Fruit fly (Drosophila melanogaster) whole organism, prepupa: ENCODE data around the gene Lcp65Ag1.

Source experiments
- CG10631 ChIP-seq: fragments of 200-800 bp; sonication (Bioruptor generic); optimal IDR thresholded peaks from 2 replicates; lab custom pipeline; 2016; ENCODE audit warnings: missing biosample characterization, missing genetic modification characterization
- CG11294 ChIP-seq: fragments of 200-800 bp; sonication (Bioruptor generic); IDR thresholded peaks from 2 replicates; pipeline ENCODE4 v1.3.6; 2022; ENCODE audit warnings: missing biosample characterization, missing genetic modification characterization
- CG11902 ChIP-seq: fragments of 200-800 bp; sonication (Bioruptor generic); optimal IDR thresholded peaks from 3 replicates; lab custom pipeline; 2016; ENCODE audit warnings: missing biosample characterization, missing genetic modification characterization
- CG3032 ChIP-seq: fragments of 200-800 bp; optimal IDR thresholded peaks from 2 replicates; lab custom pipeline; 2019; ENCODE audit warnings: missing biosample characterization, mild to moderate bottlenecking, missing genetic modification characterization, moderate library complexity
- CG31627 ChIP-seq: fragments of 200-800 bp; sonication (Bioruptor generic); optimal IDR thresholded peaks from 3 replicates; lab custom pipeline; 2016; ENCODE audit warnings: missing biosample characterization, missing genetic modification characterization
- CG34406 ChIP-seq: fragments of 200-800 bp; sonication (Bioruptor generic); optimal IDR thresholded peaks from 3 replicates; lab custom pipeline; 2016; ENCODE audit warnings: missing biosample characterization, missing genetic modification characterization
- CG6163 ChIP-seq: fragments of 200-800 bp; sonication (Bioruptor generic); IDR thresholded peaks from 3 replicates; pipeline ENCODE4 v1.3.6; 2022; ENCODE audit warnings: missing biosample characterization, missing genetic modification characterization
- CG6792 ChIP-seq: fragments of 200-800 bp; sonication (Bioruptor generic); optimal IDR thresholded peaks from 3 replicates; lab custom pipeline; 2016; ENCODE audit warnings: missing biosample characterization, missing genetic modification characterization
- CG6808 ChIP-seq: fragments of 200-800 bp; sonication (Bioruptor generic); optimal IDR thresholded peaks from 3 replicates; lab custom pipeline; 2017; ENCODE audit warnings: missing biosample characterization, missing genetic modification characterization, mild to moderate bottlenecking, moderate library complexity, missing genetic modification reagents
- CG6854 ChIP-seq: fragments of 200-800 bp; sonication (Bioruptor generic); optimal IDR thresholded peaks from 2 replicates; lab custom pipeline; 2017; ENCODE audit warnings: missing biosample characterization, mild to moderate bottlenecking, missing genetic modification characterization
- CG7368 ChIP-seq: fragments of 200-800 bp; sonication (Bioruptor generic); optimal IDR thresholded peaks from 3 replicates; lab custom pipeline; 2016; ENCODE audit warnings: missing biosample characterization, missing genetic modification characterization
- CG8119 ChIP-seq: fragments of 200-800 bp; sonication (Bioruptor generic); IDR thresholded peaks from 3 replicates; pipeline ENCODE4 v1.3.6; 2022; ENCODE audit warnings: missing biosample characterization, missing genetic modification characterization
- Eip75B ChIP-seq: fragments of 200-800 bp; sonication (Bioruptor generic); optimal IDR thresholded peaks from 3 replicates; lab custom pipeline; 2016; ENCODE audit warnings: missing biosample characterization, missing genetic modification characterization
- Eip78C ChIP-seq: fragments of 200-800 bp; sonication (Bioruptor generic); peaks from one replicate; lab custom pipeline; 2016; ENCODE audit warnings: missing biosample characterization, missing genetic modification characterization
- Eip93F ChIP-seq: fragments of 200-800 bp; sonication (Bioruptor generic); optimal IDR thresholded peaks from 2 replicates; lab custom pipeline; 2016; ENCODE audit warnings: missing biosample characterization, mild to moderate bottlenecking, missing genetic modification characterization
- Ets96B ChIP-seq: fragments of 200-800 bp; optimal IDR thresholded peaks from 2 replicates; lab custom pipeline; 2019; ENCODE audit warnings: missing biosample characterization, mild to moderate bottlenecking, missing genetic modification characterization, moderate library complexity
- Gug ChIP-seq: fragments of 200-800 bp; sonication (Bioruptor generic); IDR thresholded peaks from 2 replicates; pipeline ENCODE4 v1.3.6; 2022; ENCODE audit warnings: missing biosample characterization, missing genetic modification characterization
- Hr38 ChIP-seq: sonication (Bioruptor generic); optimal IDR thresholded peaks from 2 replicates; lab custom pipeline; 2016; ENCODE audit warnings: missing biosample characterization, missing genetic modification characterization
- Met ChIP-seq: fragments of 200-800 bp; sonication (Bioruptor generic); optimal IDR thresholded peaks from 3 replicates; lab custom pipeline; 2016; ENCODE audit warnings: missing biosample characterization, missing genetic modification characterization
- Sox14 ChIP-seq: fragments of 200-800 bp; sonication (Bioruptor generic); optimal IDR thresholded peaks from 3 replicates; lab custom pipeline; 2016; ENCODE audit warnings: missing biosample characterization, missing genetic modification characterization
- achi ChIP-seq: fragments of 200-800 bp; sonication (Bioruptor generic); optimal IDR thresholded peaks from 3 replicates; lab custom pipeline; 2016; ENCODE audit warnings: missing biosample characterization, missing genetic modification characterization
- acj6 ChIP-seq: fragments of 200-800 bp; sonication (Bioruptor generic); optimal IDR thresholded peaks from 3 replicates; lab custom pipeline; 2016; ENCODE audit warnings: missing biosample characterization, missing genetic modification characterization
- dac ChIP-seq: fragments of 200-800 bp; sonication (Bioruptor generic); optimal IDR thresholded peaks from 2 replicates; lab custom pipeline; 2017; ENCODE audit warnings: missing biosample characterization, mild to moderate bottlenecking, missing genetic modification characterization
- dsx ChIP-seq: fragments of 200-800 bp; optimal IDR thresholded peaks from 3 replicates; lab custom pipeline; 2019; ENCODE audit warnings: missing biosample characterization, mild to moderate bottlenecking, missing genetic modification characterization, moderate library complexity; ENCODE audit not compliant: poor library complexity, severe bottlenecking
- esn ChIP-seq: fragments of 200-800 bp; sonication (Bioruptor generic); optimal IDR thresholded peaks from 2 replicates; lab custom pipeline; 2016; ENCODE audit warnings: missing biosample characterization, mild to moderate bottlenecking, missing genetic modification characterization, moderate library complexity
- fkh ChIP-seq: fragments of 200-800 bp; sonication (Bioruptor generic); optimal IDR thresholded peaks from 3 replicates; lab custom pipeline; 2017; ENCODE audit warnings: missing biosample characterization, mild to moderate bottlenecking, missing genetic modification characterization, moderate library complexity
- pdm3 ChIP-seq: fragments of 200-800 bp; sonication (Bioruptor generic); optimal IDR thresholded peaks from 3 replicates; lab custom pipeline; 2016; ENCODE audit warnings: missing biosample characterization, missing genetic modification characterization
- salr ChIP-seq, 2 experiments: fragments of 200-800 bp; sonication (Bioruptor generic); optimal IDR thresholded peaks; 3 replicates each; lab custom pipeline; 2016 to 2018; ENCODE audit warnings: missing biosample characterization in 2 of 2, missing genetic modification characterization in 2 of 2, mild to moderate bottlenecking in 1 of 2
- spab ChIP-seq: fragments of 200-800 bp; sonication (Bioruptor generic); optimal IDR thresholded peaks from 2 replicates; lab custom pipeline; 2017; ENCODE audit warnings: missing biosample characterization, mild to moderate bottlenecking, missing genetic modification characterization, missing genetic modification reagents
- ss ChIP-seq, 2 experiments: fragments of 200-800 bp; sonication (Bioruptor generic); optimal IDR thresholded peaks; 2 replicates in 1 of 2; 3 replicates in 1 of 2; lab custom pipeline; 2017 to 2018; ENCODE audit warnings: mild to moderate bottlenecking in 2 of 2, missing biosample characterization in 2 of 2, missing genetic modification characterization in 2 of 2, moderate library complexity in 1 of 2
- topi ChIP-seq: fragments of 200-800 bp; sonication (Bioruptor generic); optimal IDR thresholded peaks from 3 replicates; lab custom pipeline; 2016; ENCODE audit warnings: missing biosample characterization, missing genetic modification characterization

The Lcp65Ag1 gene

dm6 chr3L:6139924-6140574, 5.0 kb upstream of the Lcp65Ag1 start, which contains the start of gene Cpr65Av:
Gene Cpr65Av, minus strand, starts transcription at chr3L:6139974.
- TF ChIP-seq fkh (GFP tag; lab: Kevin White, UChicago) (peak; percentile 56), CG8119 (GFP tag; lab: Robert Waterston, UW) (no peak)

dm6 chr3L:6138586-6138985, 3.5 kb upstream of the Lcp65Ag1 start:
- TF ChIP-seq CG11902 (GFP tag; lab: Kevin White, UChicago), result no peak
- no peak for TF ChIP-seq CG6792 (GFP tag; lab: Kevin White, UChicago)
- no peak for TF ChIP-seq CG34406 (GFP tag; lab: Kevin White, UChicago)
- no peak for TF ChIP-seq spab (GFP tag; lab: Kevin White, UChicago)
- no peak for TF ChIP-seq CG6854 (GFP tag; lab: Kevin White, UChicago)
- no peak for TF ChIP-seq Eip78C (GFP tag; lab: Kevin White, UChicago)
- no peak for TF ChIP-seq Ets96B (tag; lab: Kevin White, UChicago)
- TF ChIP-seq Gug (GFP tag; lab: Robert Waterston, UW), result no peak
- TF ChIP-seq CG10631 (GFP tag; lab: Kevin White, UChicago), result no peak
- no peak for TF ChIP-seq esn
- no peak for TF ChIP-seq CG31627 (GFP tag; lab: Kevin White, UChicago)
- TF ChIP-seq acj6, result no peak
- no peak for TF ChIP-seq CG3032 (tag; lab: Kevin White, UChicago)

- TF ChIP-seq CG6163 (no peak), CG11294 (GFP tag; lab: Robert Waterston, UW) (no peak), Eip93F (GFP tag; lab: Kevin White, UChicago) (no peak), Eip75B (no peak), salr (GFP tag; optimal IDR thresholded peaks at IDR 0.05; lab: Kevin White, UChicago) (no peak), CG10631 (GFP tag; lab: Kevin White, UChicago) (no peak), dac (GFP tag; lab: Kevin White, UChicago) (no peak)
These were observed 2.9 kb upstream of the Lcp65Ag1 start, which contains the start of gene Lcp65Ae for dm6 chr3L:6138018-6138417. Gene Lcp65Ae, minus strand, starts transcription at chr3L:6138118.

- TF ChIP-seq Sox14 (GFP tag; lab: Kevin White, UChicago) (no peak), pdm3 (GFP tag; lab: Kevin White, UChicago) (no peak), achi (no peak), salr (GFP tag; optimal IDR thresholded peaks at IDR 0.05; lab: Kevin White, UChicago) (no peak), spab (GFP tag; lab: Kevin White, UChicago) (no peak), ss (GFP tag; optimal IDR thresholded peaks at IDR 0.05; lab: Kevin White, UChicago) (no peak), dac (GFP tag; lab: Kevin White, UChicago) (no peak), Hr38 (GFP tag; lab: Kevin White, UChicago) (no peak), topi (GFP tag; lab: Kevin White, UChicago) (no peak), dsx (GFP tag; lab: Kevin White, UChicago) (no peak), CG3032 (tag; lab: Kevin White, UChicago) (no peak), Met (GFP tag; lab: Kevin White, UChicago) (no peak), CG7368 (GFP tag; lab: Kevin White, UChicago) (no peak), CG11294 (GFP tag; lab: Robert Waterston, UW) (no peak), fkh (GFP tag; lab: Kevin White, UChicago) (no peak)
These were observed 1.6 kb upstream of the Lcp65Ag1 start, which contains the start of gene Lcp65Af for dm6 chr3L:6136691-6137090. Gene Lcp65Af, minus strand, starts transcription at chr3L:6136791.

dm6 chr3L:6133546-6133945, 1.5 kb downstream of the Lcp65Ag1 start, which contains the start of gene Lcp65Ag2:
Gene Lcp65Ag2, minus strand, starts transcription at chr3L:6133593.
- no peak for TF ChIP-seq CG6808 (GFP tag; lab: Kevin White, UChicago)
- no peak for TF ChIP-seq CG6163
